Fruit fly (Drosophila melanogaster): ENCODE measurements around the gene CG1314.

The CG1314 gene

DNA sequence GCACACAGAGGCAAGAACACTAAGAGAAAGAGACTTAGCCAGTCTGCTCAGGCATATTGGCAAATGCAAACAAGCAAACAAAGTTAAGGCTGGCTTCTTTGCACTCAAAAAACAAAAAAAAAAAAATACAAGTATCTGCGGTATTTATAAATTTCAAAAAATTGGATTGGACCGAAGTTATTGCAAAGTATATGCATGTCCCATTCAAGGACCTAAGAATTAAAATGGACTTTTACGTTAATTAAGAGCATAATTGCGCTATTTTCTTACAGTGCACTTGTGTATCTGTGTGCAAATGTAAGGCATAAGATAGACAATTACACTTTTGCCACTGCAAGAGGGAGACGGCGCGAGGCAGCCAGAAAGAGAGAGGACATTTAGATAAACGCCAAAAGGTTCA is 5.5 kb downstream of the CG1314 start (continued):
- TF ChIP-seq CG10669 (GFP tag; optimal IDR thresholded peaks at IDR 0.05) (peak; percentile 32), lz (GFP tag; optimal IDR thresholded peaks at IDR 0.05) (no peak), CG4318 (GFP tag; optimal IDR thresholded peaks at IDR 0.05) (no peak), Ets21C (GFP tag; optimal IDR thresholded peaks at IDR 0.05) (no peak), CG6808 (GFP tag; optimal IDR thresholded peaks at IDR 0.05) (no peak), Eip75B (GFP tag; optimal IDR thresholded peaks at IDR 0.05) (peak; percentile 28), CG34406 (GFP tag; optimal IDR thresholded peaks at IDR 0.05) (no peak), fd85E (GFP tag; optimal IDR thresholded peaks at IDR 0.05) (no peak), pdm3 (GFP tag; optimal IDR thresholded peaks at IDR 0.05) (peak; percentile 27), Hr39 (GFP tag; optimal IDR thresholded peaks at IDR 0.05) (peak; percentile 18), spab (GFP tag; optimal IDR thresholded peaks at IDR 0.05) (no peak)

DNA sequence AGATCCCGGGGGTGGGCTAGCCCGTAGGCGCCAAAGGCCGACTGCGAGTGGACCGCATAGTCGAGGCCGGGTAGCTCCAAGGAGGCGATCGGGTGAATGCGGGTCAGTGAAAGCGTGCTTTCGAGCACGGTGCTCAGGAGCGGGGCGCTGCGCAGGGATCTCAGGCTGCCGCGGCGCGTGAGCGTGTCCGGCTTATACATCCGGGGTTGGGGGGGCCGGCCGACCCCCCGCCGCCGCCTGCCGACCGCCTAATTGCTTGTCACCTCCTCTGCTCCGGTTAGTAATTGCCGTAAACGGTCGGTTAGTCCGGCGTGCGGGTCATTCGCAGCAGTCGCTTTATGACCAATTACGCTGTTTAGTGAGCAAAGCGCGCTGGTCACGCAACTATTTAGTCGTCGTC is 43.0 kb downstream of the CG1314 start:
- no peak for TF ChIP-seq pdm3 (GFP tag; optimal IDR thresholded peaks at IDR 0.05)
- TF ChIP-seq spab (GFP tag; optimal IDR thresholded peaks at IDR 0.05) = no peak
- no peak for TF ChIP-seq Sox14 (GFP tag; optimal IDR thresholded peaks at IDR 0.05)
- no peak for TF ChIP-seq CG3919 (GFP tag; optimal IDR thresholded peaks at IDR 0.05)
- TF ChIP-seq Eip78C (GFP tag) = no peak
- TF ChIP-seq CG7368 (GFP tag; optimal IDR thresholded peaks at IDR 0.05) = no peak
- no peak for TF ChIP-seq CG4318 (GFP tag; optimal IDR thresholded peaks at IDR 0.05)
- TF ChIP-seq fkh (GFP tag; optimal IDR thresholded peaks at IDR 0.05) = no peak
- TF ChIP-seq esn (GFP tag; optimal IDR thresholded peaks at IDR 0.05) = no peak
- no peak for TF ChIP-seq CG11902 (GFP tag; optimal IDR thresholded peaks at IDR 0.05)
- no peak for TF ChIP-seq CG11762 (GFP tag; optimal IDR thresholded peaks at IDR 0.05; ENCODE audit: insufficient read depth)
- no peak for TF ChIP-seq fd85E (GFP tag; optimal IDR thresholded peaks at IDR 0.05)
- TF ChIP-seq Blimp-1 (GFP tag; optimal IDR thresholded peaks at IDR 0.05) = no peak

DNA sequence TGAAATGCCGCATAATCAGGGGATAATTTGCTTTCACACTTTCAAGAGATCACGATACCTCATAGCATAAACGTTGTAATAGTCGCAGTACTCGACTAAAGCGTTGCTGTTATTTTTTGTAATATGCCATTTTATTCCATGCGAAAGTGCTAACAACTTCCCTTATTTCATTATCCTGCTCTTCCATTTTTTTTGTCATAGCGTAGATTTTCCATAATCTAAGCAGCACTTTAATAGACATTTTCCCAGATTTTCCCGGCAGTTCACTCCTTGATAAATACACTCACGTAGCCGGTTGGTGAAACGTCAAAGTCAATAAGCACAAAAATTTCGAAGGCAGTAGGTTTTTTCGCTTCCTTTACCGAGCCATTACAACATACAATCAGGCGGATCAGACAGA is 47.4 kb downstream of the CG1314 start, which contains the start of gene CG15450:
Gene CG15450 (plus strand): TSS at position 301 of the 400 bp plus-strand sequence.
- no peak for TF ChIP-seq Met (GFP tag; optimal IDR thresholded peaks at IDR 0.05)
- TF ChIP-seq topi (GFP tag; optimal IDR thresholded peaks at IDR 0.05) = no peak
- TF ChIP-seq Gug (GFP tag; IDR thresholded peaks at IDR 0.05) = no peak
- no peak for TF ChIP-seq CG6792 (GFP tag; optimal IDR thresholded peaks at IDR 0.05)
- TF ChIP-seq CG7368 (GFP tag; optimal IDR thresholded peaks at IDR 0.05) = no peak
- no peak for TF ChIP-seq Eip93F (GFP tag; optimal IDR thresholded peaks at IDR 0.05)
- no peak for TF ChIP-seq fd59A (GFP tag; optimal IDR thresholded peaks at IDR 0.05)
- TF ChIP-seq eg (GFP tag; IDR thresholded peaks at IDR 0.05) = no peak
- TF ChIP-seq CG15336 (GFP tag; IDR thresholded peaks at IDR 0.05) = no peak
- TF ChIP-seq CG11294 (GFP tag; IDR thresholded peaks at IDR 0.05) = no peak
- no peak for TF ChIP-seq CG3919 (GFP tag; optimal IDR thresholded peaks at IDR 0.05)
- TF ChIP-seq acj6 (GFP tag; optimal IDR thresholded peaks at IDR 0.05) = no peak
- no peak for TF ChIP-seq dsx (GFP tag; optimal IDR thresholded peaks at IDR 0.05; ENCODE audit: poor library complexity, severe bottlenecking)
- no peak for TF ChIP-seq dac (GFP tag; optimal IDR thresholded peaks at IDR 0.05)
- TF ChIP-seq Sox14 (GFP tag; optimal IDR thresholded peaks at IDR 0.05) = no peak
- no peak for TF ChIP-seq CG8119 (GFP tag; IDR thresholded peaks at IDR 0.05)
- TF ChIP-seq Ets21C (GFP tag; optimal IDR thresholded peaks at IDR 0.05) = no peak
